Fruit fly (Drosophila melanogaster): ENCODE measurements around the gene Ccp84Aa.

DNA sequence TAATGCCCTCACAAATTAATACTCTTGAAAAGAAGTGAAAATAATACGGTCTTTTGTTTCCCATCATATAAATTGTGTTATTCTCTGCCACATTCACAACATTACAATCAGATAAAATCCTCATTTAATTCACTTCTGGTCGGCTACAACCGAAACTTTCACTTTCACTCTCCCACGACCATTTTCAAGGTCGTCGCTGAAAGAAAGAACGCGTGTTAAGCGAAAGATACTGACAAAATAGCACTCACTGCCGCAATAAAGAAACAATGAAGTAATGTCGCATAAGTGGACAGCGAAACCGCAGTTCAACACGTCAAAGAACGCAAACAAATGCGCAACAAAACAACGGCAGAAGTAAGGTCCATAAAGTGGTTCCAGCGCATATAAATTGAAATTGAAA, 15.7 kb upstream of the Ccp84Aa start:
- TF ChIP-seq CG11902 (GFP tag; optimal IDR thresholded peaks at IDR 0.05) (no peak), CG8319 (GFP tag; optimal IDR thresholded peaks at IDR 0.05) (no peak), CG3919 (GFP tag; optimal IDR thresholded peaks at IDR 0.05) (no peak), Smox (GFP tag; optimal IDR thresholded peaks at IDR 0.05) (no peak), vri (GFP tag; optimal IDR thresholded peaks at IDR 0.05) (no peak), CG32006 (GFP tag; optimal IDR thresholded peaks at IDR 0.05) (no peak), CG3032 (tag; optimal IDR thresholded peaks at IDR 0.05) (no peak)

Data from whole organism, prepupa.